Fruit fly (Drosophila melanogaster): ENCODE measurements around the gene CG31548.

Gene CG31548

dm6 chr3R:5668928-5669739, 32.5 kb upstream of the CG31548 start, which contains the start of the genes Xe7 and Atg17:
Xe7 (minus strand) TSS chr3R:5669334.
Atg17 (plus strand) TSS chr3R:5669713.
- peak; percentile 88 for TF ChIP-seq CG17801 (GFP tag; optimal IDR thresholded peaks at IDR 0.05; ENCODE audit: partially characterized antibody)

- no peak for TF ChIP-seq CG17801 (GFP tag; optimal IDR thresholded peaks at IDR 0.05; ENCODE audit: partially characterized antibody)
These were observed 23.7 kb upstream of the CG31548 start, which contains the start of gene Wdr33 for dm6 chr3R:5660198-5660893. Wdr33 (plus strand) TSS chr3R:5660635.

- TF ChIP-seq CG17801 (GFP tag; optimal IDR thresholded peaks at IDR 0.05; ENCODE audit: partially characterized antibody) = no peak
These were observed 23.2 kb upstream of the CG31548 start, which contains the start of gene CG2182 for dm6 chr3R:5659829-5660197. CG2182 (minus strand) TSS chr3R:5659912.

- TF ChIP-seq CG17801 (GFP tag; optimal IDR thresholded peaks at IDR 0.05; ENCODE audit: partially characterized antibody) = no peak
These were observed 22.5 kb upstream of the CG31548 start for dm6 chr3R:5658984-5659802.

dm6 chr3R:5654692-5655181, 18.1 kb upstream of the CG31548 start, which contains the start of the genes elm and MED27:
elm (minus strand) TSS chr3R:5654861.
MED27 (plus strand) TSS chr3R:5655139.
- TF ChIP-seq CG17801 (GFP tag; optimal IDR thresholded peaks at IDR 0.05; ENCODE audit: partially characterized antibody) = peak; percentile 93

dm6 chr3R:5653887-5654286, 17.2 kb upstream of the CG31548 start:
- no peak for TF ChIP-seq CG17801 (GFP tag; optimal IDR thresholded peaks at IDR 0.05; ENCODE audit: partially characterized antibody)

dm6 chr3R:5649903-5650302, 13.3 kb upstream of the CG31548 start:
- no peak for TF ChIP-seq CG17801 (GFP tag; optimal IDR thresholded peaks at IDR 0.05; ENCODE audit: partially characterized antibody)

dm6 chr3R:5648569-5649476, 12.2 kb upstream of the CG31548 start, which contains the start of the genes MTA1-like and Sec23:
MTA1-like (minus strand) TSS chr3R:5648738.
Sec23 (plus strand) TSS chr3R:5649065.
- TF ChIP-seq CG17801 (GFP tag; optimal IDR thresholded peaks at IDR 0.05; ENCODE audit: partially characterized antibody) = no peak

- no peak for TF ChIP-seq CG17801 (GFP tag; optimal IDR thresholded peaks at IDR 0.05; ENCODE audit: partially characterized antibody)
These were observed 11.3 kb upstream of the CG31548 start for dm6 chr3R:5647705-5648568.

dm6 chr3R:5643421-5643820, 6.8 kb upstream of the CG31548 start:
- TF ChIP-seq CG17801 (GFP tag; optimal IDR thresholded peaks at IDR 0.05; ENCODE audit: partially characterized antibody) = no peak

- TF ChIP-seq CG17801 (GFP tag; optimal IDR thresholded peaks at IDR 0.05; ENCODE audit: partially characterized antibody) = no peak
These were observed 1.1 kb downstream of the CG31548 start, which contains the start of gene CG31546 for dm6 chr3R:5635524-5635923. CG31546 (minus strand) TSS chr3R:5635624.

dm6 chr3R:5633437-5633836, 3.2 kb downstream of the CG31548 start, which contains the start of gene CG12171:
CG12171 (plus strand) TSS chr3R:5633627.
- peak; percentile 57 for TF ChIP-seq CG17801 (GFP tag; optimal IDR thresholded peaks at IDR 0.05; ENCODE audit: partially characterized antibody)

- TF ChIP-seq CG17801 (GFP tag; optimal IDR thresholded peaks at IDR 0.05; ENCODE audit: partially characterized antibody) = peak; percentile 57
These were observed 4.5 kb downstream of the CG31548 start, which contains the start of gene CG31549 for dm6 chr3R:5632182-5632581. CG31549 (plus strand) TSS chr3R:5632192.

Data from ovary, adult (tissue).